Worm (Caenorhabditis elegans): Measurements from ENCODE around the gene sly-1.

DNA sequence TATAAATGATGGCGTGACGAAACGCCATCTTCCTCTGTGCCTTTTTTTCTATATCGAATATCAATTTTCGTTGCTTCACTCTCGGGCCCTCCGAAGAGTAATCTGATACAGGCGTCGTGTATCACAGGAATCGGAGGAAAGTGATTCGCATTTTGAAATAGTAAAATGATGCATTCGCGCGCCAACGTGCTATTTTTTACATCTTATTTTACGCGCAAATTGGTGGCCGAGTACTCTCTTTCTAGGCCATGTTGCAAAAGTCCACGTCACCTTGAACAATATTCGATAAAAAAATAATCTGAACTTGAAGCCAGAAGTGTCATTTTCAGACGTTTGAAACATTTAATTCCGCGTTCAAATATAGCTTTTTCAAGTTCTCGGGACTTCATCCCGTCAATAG is 12.8 kb downstream of the sly-1 start:
- TF ChIP-seq madf-3 (GFP tag; IDR thresholded peaks at IDR 0.05), result no peak
- TF ChIP-seq egl-44 (GFP tag; IDR thresholded peaks at IDR 0.05), result no peak
- TF ChIP-seq madf-8 (GFP tag; conservative IDR thresholded peaks at IDR 0.05), result no peak
- no peak for TF ChIP-seq hmg-20 (GFP tag; IDR thresholded peaks at IDR 0.05)
- TF ChIP-seq ceh-100 (GFP tag; IDR thresholded peaks at IDR 0.05), result no peak
- TF ChIP-seq snpc-1.1 (tag; optimal IDR thresholded peaks at IDR 0.05; ENCODE audit: insufficient read depth), result no peak
- no peak for TF ChIP-seq attf-5 (GFP tag; optimal IDR thresholded peaks at IDR 0.05)
- no peak for TF ChIP-seq nhr-120 (GFP tag; IDR thresholded peaks at IDR 0.05)
- TF ChIP-seq pbrm-1 (GFP tag; IDR thresholded peaks at IDR 0.05), result no peak
- no peak for TF ChIP-seq ccch-3 (GFP tag; optimal IDR thresholded peaks at IDR 0.05)
- no peak for TF ChIP-seq hmg-1.2 (GFP tag; IDR thresholded peaks at IDR 0.05)
- TF ChIP-seq let-607 (tag; optimal IDR thresholded peaks at IDR 0.05), result no peak
